Worm (Caenorhabditis elegans) whole organism, L3 larva: ENCODE results near the gene dhs-24.

Source experiments
- R02D3.7 ChIP-seq: fragments of 150-350 bp; optimal IDR thresholded peaks from 2 replicates; lab custom pipeline; 2014; ENCODE audit warnings: missing biosample characterization, missing genetic modification characterization
- ZK546.5 ChIP-seq: sonication (generic microtip); optimal IDR thresholded peaks from 2 replicates; lab custom pipeline; 2017; ENCODE audit warnings: missing biosample characterization, missing genetic modification characterization
- aly-2 ChIP-seq: fragments of 150-350 bp; optimal IDR thresholded peaks from 2 replicates; lab custom pipeline; 2014; ENCODE audit warnings: missing biosample characterization, missing genetic modification characterization
- ama-1 ChIP-seq: fragments of 150-350 bp; optimal IDR thresholded peaks from 2 replicates; lab custom pipeline; 2018
- ceh-16 ChIP-seq: sonication (generic microtip); optimal IDR thresholded peaks from 2 replicates; lab custom pipeline; 2017; ENCODE audit warnings: missing biosample characterization, missing genetic modification characterization
- ceh-28 ChIP-seq: fragments of 150-350 bp; optimal IDR thresholded peaks from 2 replicates; lab custom pipeline; 2014; ENCODE audit warnings: missing biosample characterization, missing genetic modification reagents, missing genetic modification characterization
- ceh-82 ChIP-seq: fragments of 150-350 bp; optimal IDR thresholded peaks from 2 replicates; lab custom pipeline; 2014; ENCODE audit warnings: missing biosample characterization, missing genetic modification characterization
- ceh-9 ChIP-seq: sonication (generic microtip); optimal IDR thresholded peaks from 2 replicates; lab custom pipeline; 2018; ENCODE audit warnings: missing biosample characterization, missing genetic modification characterization
- daf-12 ChIP-seq: fragments of 150-350 bp; optimal IDR thresholded peaks from 2 replicates; lab custom pipeline; 2014; ENCODE audit warnings: missing biosample characterization, missing genetic modification reagents, missing genetic modification characterization
- egl-5 ChIP-seq: fragments of 150-350 bp; optimal IDR thresholded peaks from 2 replicates; lab custom pipeline; 2017; ENCODE audit warnings: missing biosample characterization, missing genetic modification reagents, missing genetic modification characterization, inconsistent platforms
- elt-2 ChIP-seq: sonication (generic microtip); optimal IDR thresholded peaks from 2 replicates; lab custom pipeline; 2016; ENCODE audit warnings: missing genetic modification reagents, mild to moderate bottlenecking, missing genetic modification characterization, missing compliant biosample characterization
- elt-3 ChIP-seq, 3 experiments: fragments of 150-350 bp in 1 of 3; sonication (generic microtip) in 2 of 3; optimal IDR thresholded peaks; 2 replicates in 2 of 3; 4 replicates in 1 of 3; lab custom pipeline; 2014 to 2017; ENCODE audit warnings: missing biosample characterization in 3 of 3, missing genetic modification characterization in 3 of 3
- eor-1 ChIP-seq, 2 experiments: fragments of 150-350 bp; optimal IDR thresholded peaks; 2 replicates each; lab custom pipeline; 2014 to 2018; ENCODE audit warnings: missing biosample characterization in 2 of 2, missing genetic modification characterization in 2 of 2
- fkh-10 ChIP-seq: sonication (generic microtip); optimal IDR thresholded peaks from 2 replicates; lab custom pipeline; 2017; ENCODE audit warnings: missing biosample characterization, missing genetic modification reagents, missing genetic modification characterization
- fkh-2 ChIP-seq: fragments of 150-350 bp; optimal IDR thresholded peaks from 2 replicates; lab custom pipeline; 2014; ENCODE audit warnings: missing biosample characterization, missing genetic modification reagents, missing genetic modification characterization
- jun-1 ChIP-seq: fragments of 150-350 bp; optimal IDR thresholded peaks from 2 replicates; lab custom pipeline; 2014; ENCODE audit warnings: missing biosample characterization, missing genetic modification reagents, missing genetic modification characterization
- lin-15B ChIP-seq: fragments of 150-350 bp; optimal IDR thresholded peaks from 2 replicates; lab custom pipeline; 2014; ENCODE audit warnings: missing biosample characterization, missing genetic modification characterization
- lin-39 ChIP-seq: fragments of 150-350 bp; optimal IDR thresholded peaks from 2 replicates; lab custom pipeline; 2018; ENCODE audit warnings: missing biosample characterization, missing genetic modification reagents, missing genetic modification characterization
- lsy-12 ChIP-seq: sonication (generic microtip); optimal IDR thresholded peaks from 2 replicates; lab custom pipeline; 2016; ENCODE audit warnings: mild to moderate bottlenecking, missing genetic modification characterization, missing compliant biosample characterization
- nhr-11 ChIP-seq: fragments of 150-350 bp; optimal IDR thresholded peaks from 2 replicates; lab custom pipeline; 2014; ENCODE audit warnings: missing biosample characterization, missing genetic modification characterization
- nhr-23 ChIP-seq: fragments of 150-350 bp; optimal IDR thresholded peaks from 2 replicates; lab custom pipeline; 2014; ENCODE audit warnings: missing biosample characterization, missing genetic modification reagents, missing genetic modification characterization
- nhr-25 ChIP-seq: sonication (generic microtip); optimal IDR thresholded peaks from 2 replicates; lab custom pipeline; 2017; ENCODE audit warnings: missing biosample characterization, missing genetic modification characterization
- nhr-43 ChIP-seq: sonication (generic microtip); optimal IDR thresholded peaks from 2 replicates; lab custom pipeline; 2016; ENCODE audit warnings: mild to moderate bottlenecking, missing genetic modification characterization, missing compliant biosample characterization; ENCODE audit not compliant: poor library complexity, severe bottlenecking
- nhr-67 ChIP-seq: fragments of 150-350 bp; optimal IDR thresholded peaks from 2 replicates; lab custom pipeline; 2014; ENCODE audit warnings: missing biosample characterization, missing genetic modification characterization
- nhr-77 ChIP-seq: fragments of 150-350 bp; optimal IDR thresholded peaks from 2 replicates; lab custom pipeline; 2014; ENCODE audit warnings: missing biosample characterization, missing genetic modification characterization
- pha-4 ChIP-seq: fragments of 150-350 bp; optimal IDR thresholded peaks from 2 replicates; lab custom pipeline; 2014; ENCODE audit warnings: missing biosample characterization, missing genetic modification reagents, missing genetic modification characterization
- pqm-1 ChIP-seq: fragments of 150-350 bp; optimal IDR thresholded peaks from 2 replicates; lab custom pipeline; 2017; ENCODE audit warnings: missing biosample characterization, missing genetic modification characterization, inconsistent platforms
- skn-1 ChIP-seq: fragments of 150-350 bp; optimal IDR thresholded peaks from 2 replicates; lab custom pipeline; 2014; ENCODE audit warnings: missing biosample characterization, missing genetic modification characterization
- unc-39 ChIP-seq: sonication (generic microtip); optimal IDR thresholded peaks from 4 replicates; lab custom pipeline; 2017; ENCODE audit warnings: missing biosample characterization, missing genetic modification characterization
- unc-62 ChIP-seq: fragments of 150-350 bp; sonication (generic microtip); optimal IDR thresholded peaks from 4 replicates; lab custom pipeline; 2014; ENCODE audit warnings: missing biosample characterization, missing genetic modification reagents, missing genetic modification characterization
- zag-1 ChIP-seq: fragments of 150-350 bp; optimal IDR thresholded peaks from 2 replicates; lab custom pipeline; 2014; ENCODE audit warnings: missing biosample characterization, missing genetic modification characterization
- ztf-11 ChIP-seq: fragments of 150-350 bp; optimal IDR thresholded peaks from 2 replicates; lab custom pipeline; 2014; ENCODE audit warnings: missing biosample characterization, missing genetic modification characterization
- ztf-4 ChIP-seq: fragments of 150-350 bp; optimal IDR thresholded peaks from 2 replicates; lab custom pipeline; 2014; ENCODE audit warnings: missing biosample characterization, missing genetic modification characterization

The dhs-24 gene

DNA sequence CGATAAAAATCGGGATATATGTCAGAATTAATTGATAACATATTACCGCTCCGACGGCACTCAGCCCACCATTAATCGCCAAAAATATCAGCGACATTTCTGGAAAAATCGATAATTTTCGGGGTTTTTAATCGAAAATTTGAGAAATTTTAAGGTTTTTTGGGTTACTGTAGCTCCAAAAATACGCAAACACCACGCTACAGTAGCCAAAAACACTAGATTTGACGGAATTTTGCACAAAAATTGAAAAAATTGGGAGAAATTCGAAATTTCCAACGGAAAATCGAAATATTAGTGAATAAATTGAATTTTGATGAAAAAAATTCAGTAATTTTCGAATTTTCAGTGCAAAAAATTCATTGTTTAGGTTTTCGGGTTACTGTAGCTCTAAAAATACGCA is 12.2 kb downstream of the dhs-24 start, which contains the start of gene algn-7:
algn-7 (minus strand) TSS at position 101 of the 400 bp plus-strand sequence.
- TF ChIP-seq lin-39 (no peak), ceh-82 (tag; lab: Kevin White, UChicago) (no peak), nhr-23 (tag; lab: Kevin White, UChicago) (no peak), ceh-16 (tag; lab: Kevin White, UChicago) (no peak), ceh-9 (no peak), elt-2 (tag; lab: Kevin White, UChicago) (no peak), lsy-12 (tag; lab: Kevin White, UChicago) (no peak), aly-2 (no peak), unc-62 (GFP tag; lab: Kevin White, UChicago) (no peak), fkh-2 (tag; lab: Kevin White, UChicago) (no peak), R02D3.7 (tag; lab: Kevin White, UChicago) (no peak), nhr-43 (tag; lab: Kevin White, UChicago) (no peak), jun-1 (tag; lab: Kevin White, UChicago) (no peak), egl-5 (tag; lab: Kevin White, UChicago) (no peak), ceh-28 (tag; lab: Kevin White, UChicago) (no peak), daf-12 (no peak), fkh-10 (GFP tag; lab: Kevin White, UChicago) (no peak), skn-1 (no peak)

DNA sequence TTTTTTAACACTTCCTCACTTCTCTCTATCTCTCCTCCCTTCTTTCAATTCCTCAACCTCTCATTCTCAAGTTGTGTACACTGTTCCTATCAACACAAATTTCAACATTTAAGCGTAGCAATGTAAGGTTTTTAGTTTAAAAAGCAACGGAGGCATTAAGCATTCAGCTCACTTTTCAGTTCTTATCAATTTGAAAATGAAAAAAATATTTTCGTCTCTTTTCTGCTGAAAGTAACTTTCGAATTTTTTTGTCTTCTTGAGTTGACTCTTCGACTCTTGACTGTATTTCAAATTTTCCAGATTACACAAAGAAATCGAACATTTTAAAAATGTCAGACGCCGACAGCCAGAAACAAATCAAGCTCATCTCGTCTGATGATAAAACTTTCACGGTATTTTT is 22.5 kb downstream of the dhs-24 start, which contains the start of gene skr-4:
skr-4 (plus strand) TSS at position 301 of the 400 bp plus-strand sequence.
- no peak for TF ChIP-seq zag-1 (tag; lab: Kevin White, UChicago)
- peak; percentile 10 for TF ChIP-seq elt-2 (tag; lab: Kevin White, UChicago)

DNA sequence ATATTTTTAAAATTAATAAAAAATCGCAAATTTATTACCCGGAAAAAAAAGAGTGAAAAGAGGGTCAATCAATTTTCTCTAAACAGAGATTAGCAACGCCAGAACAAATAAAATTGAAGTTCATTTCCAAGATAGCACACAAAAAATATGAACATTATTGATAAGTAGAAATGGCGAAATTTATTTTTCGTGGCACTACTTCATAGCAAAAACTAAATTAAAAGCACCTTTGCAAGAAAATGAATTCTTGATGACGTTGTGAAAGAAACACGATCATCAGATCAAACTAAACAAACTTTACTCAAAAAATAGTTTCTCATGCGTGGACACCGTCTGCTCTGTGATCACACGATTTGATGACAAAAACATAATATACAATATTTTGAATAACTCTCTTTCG is 23.8 kb downstream of the dhs-24 start, which contains the start of gene Y60A3A.16:
Y60A3A.16 (minus strand) TSS at position 101 of the 400 bp plus-strand sequence.
- TF ChIP-seq ceh-16 (tag; lab: Kevin White, UChicago) (no peak), skn-1 (no peak), pha-4 (tag; lab: Kevin White, UChicago) (no peak), ztf-11 (tag; lab: Kevin White, UChicago) (no peak), egl-5 (tag; lab: Kevin White, UChicago) (no peak), pqm-1 (tag; lab: Kevin White, UChicago) (no peak), nhr-25 (tag; lab: Kevin White, UChicago) (no peak), elt-3 (tag; optimal IDR thresholded peaks at IDR 0.05; lab: Kevin White, UChicago) (no peak), daf-12 (no peak), eor-1 (tag; optimal IDR thresholded peaks at IDR 0.05; lab: Kevin White, UChicago) (no peak), lin-15B (tag; lab: Kevin White, UChicago) (no peak), ZK546.5 (tag; lab: Kevin White, UChicago) (no peak), unc-39 (tag; lab: Kevin White, UChicago) (no peak)
- TF ChIP-seq, all 47 proteins: peak for 0

DNA sequence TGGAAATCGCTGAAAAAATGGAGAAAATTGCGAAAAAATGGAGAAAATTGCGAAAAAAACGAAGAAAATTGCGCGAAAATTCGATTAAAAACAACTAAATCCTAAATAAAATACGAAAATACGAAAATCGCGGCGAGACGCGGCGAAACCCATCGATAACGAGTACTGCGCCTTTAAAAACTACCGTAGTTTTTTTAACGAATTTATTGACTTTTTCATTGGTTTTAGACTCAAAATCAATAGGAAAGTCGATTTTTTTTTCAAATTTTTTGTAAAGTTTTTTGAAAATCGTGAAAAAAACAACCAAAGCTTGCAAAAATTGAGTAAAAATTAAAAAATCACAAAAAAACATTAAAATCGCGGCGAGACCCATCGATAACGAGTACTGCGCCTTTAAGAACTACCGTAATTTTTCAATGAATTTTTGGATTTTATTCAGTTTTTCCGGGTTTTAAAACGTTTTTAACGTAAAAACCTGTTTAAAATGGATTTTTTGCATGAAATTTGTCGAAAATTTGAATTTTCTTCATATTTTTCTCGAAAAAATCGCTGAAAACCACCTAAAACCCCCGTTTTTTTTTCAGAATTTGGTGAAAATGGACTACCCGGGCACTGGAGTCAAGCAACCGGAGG is 30.3 kb downstream of the dhs-24 start, which contains the start of the genes chk-2 and Y60A3A.19:
chk-2 (minus strand) TSS at position 51 of the 633 bp plus-strand sequence.
Y60A3A.19 (plus strand) TSS at position 583 of the 633 bp plus-strand sequence.
- TF ChIP-seq nhr-11 (tag; lab: Kevin White, UChicago) (no peak), nhr-77 (tag; lab: Kevin White, UChicago) (no peak), eor-1 (tag; optimal IDR thresholded peaks at IDR 0.05; lab: Kevin White, UChicago) (no peak), ZK546.5 (tag; lab: Kevin White, UChicago) (no peak), ama-1 (no peak), ztf-11 (tag; lab: Kevin White, UChicago) (no peak), ztf-4 (no peak), nhr-67 (no peak), egl-5 (tag; lab: Kevin White, UChicago) (no peak), ceh-16 (tag; lab: Kevin White, UChicago) (no peak), fkh-2 (tag; lab: Kevin White, UChicago) (no peak)

DNA sequence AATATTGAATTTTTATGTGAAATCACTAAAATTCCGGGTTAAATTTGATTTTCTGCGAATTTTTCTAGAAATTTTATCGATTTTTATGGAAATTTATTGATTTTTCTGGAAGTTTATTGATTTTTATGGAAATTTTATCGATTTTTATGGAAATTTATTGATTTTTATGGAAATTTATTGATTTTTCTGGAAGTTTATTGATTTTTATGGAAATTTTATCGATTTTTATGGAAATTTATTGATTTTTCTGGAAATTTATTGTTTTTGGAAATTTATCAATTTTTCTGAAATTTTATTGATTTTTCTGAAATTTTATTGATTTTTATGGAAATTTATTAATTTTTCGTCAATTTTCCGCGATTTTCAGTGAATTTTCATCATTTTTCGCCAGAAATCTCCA is 37.0 kb downstream of the dhs-24 start:
- TF ChIP-seq ceh-28 (tag; lab: Kevin White, UChicago) = peak; percentile 70
